Worm (Caenorhabditis elegans): ENCODE measurements around the gene ZK1307.8.

The ZK1307.8 gene

DNA sequence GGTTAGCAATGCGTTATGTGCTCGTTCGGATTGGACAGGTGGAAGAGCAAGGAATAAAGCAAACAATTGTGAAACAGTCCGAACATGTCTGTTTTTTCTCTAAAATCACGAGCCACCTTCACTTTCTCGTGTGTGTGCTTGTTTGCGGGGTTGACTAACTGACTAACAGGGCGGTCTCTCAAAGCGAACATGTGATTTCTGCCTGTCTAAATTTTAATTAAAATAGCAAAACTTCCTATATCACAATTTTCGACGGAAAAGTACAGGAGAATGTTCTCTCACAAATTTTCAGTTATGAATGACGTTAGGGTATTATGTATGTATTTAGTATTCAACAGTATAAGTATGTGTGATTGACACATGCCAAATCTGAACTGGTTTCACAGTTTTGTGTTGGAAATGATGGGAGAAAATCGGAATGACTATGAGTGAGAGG lies 2.5 kb upstream of the ZK1307.8 start:
- 0 out of 2 replicates have a peak, but pooled peaks have one; percentile 25 for TF ChIP-seq pbrm-1 (GFP tag; IDR thresholded peaks at IDR 0.05)
- TF ChIP-seq lsl-1 (GFP tag; optimal IDR thresholded peaks at IDR 0.05) = no peak
- peak; percentile 16 for TF ChIP-seq nhr-90 (tag; optimal IDR thresholded peaks at IDR 0.05)
- no peak for TF ChIP-seq mes-4 (tag; optimal IDR thresholded peaks at IDR 0.05)
- peak; percentile 95 to 97 for TF ChIP-seq let-607 (tag; optimal IDR thresholded peaks at IDR 0.05)
- no peak for TF ChIP-seq dpff-1 (tag; optimal IDR thresholded peaks at IDR 0.05)
- no peak for TF ChIP-seq efl-1 (GFP tag; optimal IDR thresholded peaks at IDR 0.05)
- TF ChIP-seq zfh-2 (GFP tag; conservative IDR thresholded peaks at IDR 0.05) = no peak
- peak; percentile 31 for TF ChIP-seq ztf-22 (GFP tag; optimal IDR thresholded peaks at IDR 0.05)
- no peak for TF ChIP-seq hlh-12 (tag; optimal IDR thresholded peaks at IDR 0.05)
- TF ChIP-seq die-1 (tag; optimal IDR thresholded peaks at IDR 0.05) = no peak
- TF ChIP-seq snpc-3.4 (tag; optimal IDR thresholded peaks at IDR 0.05) = no peak
- TF ChIP-seq nhr-120 (GFP tag; IDR thresholded peaks at IDR 0.05) = no peak
- no peak for TF ChIP-seq rcor-1 (GFP tag; IDR thresholded peaks at IDR 0.05)
- TF ChIP-seq dpl-1 (GFP tag; optimal IDR thresholded peaks at IDR 0.05) = no peak
- no peak for TF ChIP-seq ceh-27 (GFP tag; optimal IDR thresholded peaks at IDR 0.05)
- no peak for TF ChIP-seq repo-1 (tag; optimal IDR thresholded peaks at IDR 0.05)
- no peak for TF ChIP-seq nfya-1 (tag; optimal IDR thresholded peaks at IDR 0.05; ENCODE audit: borderline replicate concordance, insufficient read depth)
- TF ChIP-seq nfyb-1 (GFP tag; IDR thresholded peaks at IDR 0.05) = no peak
- TF ChIP-seq fkh-3 (tag; optimal IDR thresholded peaks at IDR 0.05) = no peak
- TF ChIP-seq egrh-3 (GFP tag; IDR thresholded peaks at IDR 0.05) = no peak
- TF ChIP-seq madf-6 (GFP tag; IDR thresholded peaks at IDR 0.05) = no peak
- no peak for TF ChIP-seq hlh-26 (GFP tag; conservative IDR thresholded peaks at IDR 0.05)
- no peak for TF ChIP-seq tbp1 (GFP tag; optimal IDR thresholded peaks at IDR 0.05)
- peak; percentile 1 for TF ChIP-seq ztf-18 (tag; optimal IDR thresholded peaks at IDR 0.05)
- TF ChIP-seq Y53G8AR.9 (GFP tag; conservative IDR thresholded peaks at IDR 0.05) = 0 out of 2 replicates have a peak, but pooled peaks have one; percentile 46
- TF ChIP-seq B0336.3 (GFP tag; IDR thresholded peaks at IDR 0.05) = 0 out of 2 replicates have a peak, but pooled peaks have one; percentile 25
- TF ChIP-seq ztf-3 (GFP tag; optimal IDR thresholded peaks at IDR 0.05) = no peak
- peak; percentile 39 for TF ChIP-seq tlf-1 (GFP tag; optimal IDR thresholded peaks at IDR 0.05)
- TF ChIP-seq chd-7 (tag; optimal IDR thresholded peaks at IDR 0.05) = no peak
- TF ChIP-seq lin-40 (tag; optimal IDR thresholded peaks at IDR 0.05) = no peak
- TF ChIP-seq K12H6.12 (tag; optimal IDR thresholded peaks at IDR 0.05) = no peak
- peak; percentile 96 for TF ChIP-seq unc-62 (GFP tag; optimal IDR thresholded peaks at IDR 0.05)
- no peak for TF ChIP-seq zim-3 (tag; optimal IDR thresholded peaks at IDR 0.05)
- no peak for TF ChIP-seq tbx-9 (tag; optimal IDR thresholded peaks at IDR 0.05; ENCODE audit: borderline replicate concordance)
- TF ChIP-seq dox-1 (GFP tag; IDR thresholded peaks at IDR 0.05) = peak; percentile 45; the same call in 1 of the 2 replicates
- no peak for TF ChIP-seq snpc-1.1 (tag; optimal IDR thresholded peaks at IDR 0.05; ENCODE audit: insufficient read depth)
- TF ChIP-seq C17E4.6 (GFP tag; IDR thresholded peaks at IDR 0.05) = no peak
- no peak for TF ChIP-seq F55B11.4 (tag; optimal IDR thresholded peaks at IDR 0.05; ENCODE audit: borderline replicate concordance, insufficient read depth)
- TF ChIP-seq nhr-80 (tag; optimal IDR thresholded peaks at IDR 0.05) = peak; percentile 92
- TF ChIP-seq unc-130 (GFP tag; optimal IDR thresholded peaks at IDR 0.05) = no peak
- TF ChIP-seq atf-7 (tag; optimal IDR thresholded peaks at IDR 0.05) = peak; percentile 48
- no peak for TF ChIP-seq ztf-25 (GFP tag; IDR thresholded peaks at IDR 0.05)
- peak; percentile 6 for TF ChIP-seq akir-1 (GFP tag; optimal IDR thresholded peaks at IDR 0.05)
- TF ChIP-seq cebp-1 (GFP tag; IDR thresholded peaks at IDR 0.05) = peak; percentile 69
- TF ChIP-seq cebp-1 (tag; optimal IDR thresholded peaks at IDR 0.05) = peak; percentile 82
- 0 out of 2 replicates have a peak, but pooled peaks have one; percentile 57 for TF ChIP-seq let-526 (GFP tag; IDR thresholded peaks at IDR 0.05)
- TF ChIP-seq pha-4 (tag; optimal IDR thresholded peaks at IDR 0.05) = no peak
- 0 out of 2 replicates have a peak, but pooled peaks have one; percentile 17 for TF ChIP-seq Y56A3A.18 (GFP tag; IDR thresholded peaks at IDR 0.05)
